ENCODE assay signal across 8 worm cellular contexts in the genomic region with DNA sequence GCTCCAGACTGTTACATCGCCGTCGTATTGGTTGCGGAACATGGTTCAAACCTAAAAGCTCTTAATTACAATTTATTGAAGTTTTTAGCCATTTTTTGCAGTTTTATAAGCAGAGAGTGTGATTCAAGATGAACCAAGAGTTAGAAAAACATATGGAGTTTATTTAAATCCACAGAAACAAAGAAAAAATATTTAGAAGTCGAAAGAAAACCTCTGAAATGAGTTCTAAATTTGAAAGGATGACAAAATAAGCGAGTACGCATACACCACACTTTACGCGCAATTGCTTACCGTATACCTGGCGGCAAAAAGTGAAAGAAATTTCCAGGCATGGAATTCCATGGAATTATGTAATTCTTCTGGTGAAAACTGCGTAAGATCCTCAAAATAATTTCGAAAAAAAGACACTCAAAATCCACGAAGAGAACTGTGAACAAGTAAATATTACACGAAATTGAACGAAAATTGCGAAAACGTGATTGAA.
TF ChIP-seq lines count a peak whose summit lies in the region.

Gene pas-6, minus strand, starts transcription at position 51 of the 484 bp plus-strand sequence.

TF ChIP-seq in whole organism, L1 larva, 84 proteins besides CTCF, POLR2A, EP300 and RAD21 (continues in another document):
- TF ChIP-seq lin-35 (GFP tag; optimal IDR thresholded peaks at IDR 0.05; lab: Kevin White, UChicago): peak; percentile 56 to 76
- peak in 1 of 3 experiments; percentile 27 for TF ChIP-seq ceh-82 (tag; optimal IDR thresholded peaks at IDR 0.05; lab: Kevin White, UChicago)
- no peak for TF ChIP-seq zag-1 (tag; optimal IDR thresholded peaks at IDR 0.05; lab: Kevin White, UChicago)
- TF ChIP-seq isw-1 (GFP tag; IDR thresholded peaks at IDR 0.05; lab: Robert Waterston, UW): no peak
- TF ChIP-seq alr-1 (tag; optimal IDR thresholded peaks at IDR 0.05; lab: Kevin White, UChicago; ENCODE audit: borderline replicate concordance): no peak
- TF ChIP-seq snu-23 (GFP tag; optimal IDR thresholded peaks at IDR 0.05; lab: Kevin White, UChicago): peak; percentile 48
- peak; percentile 93 to 98 for TF ChIP-seq lsy-2 (tag; optimal IDR thresholded peaks at IDR 0.05; lab: Kevin White, UChicago)
- TF ChIP-seq F16B12.6 (tag; optimal IDR thresholded peaks at IDR 0.05; lab: Kevin White, UChicago): peak; percentile 85
- no peak for TF ChIP-seq sup-37 (GFP tag; optimal IDR thresholded peaks at IDR 0.05; lab: Kevin White, UChicago)
- no peak for TF ChIP-seq hpl-2 (GFP tag; optimal IDR thresholded peaks at IDR 0.05; lab: Kevin White, UChicago)

TF ChIP-seq in whole organism, L2 larva, 48 proteins besides CTCF, POLR2A, EP300 and RAD21 (continues in another document):
- TF ChIP-seq lin-13 (GFP tag; optimal IDR thresholded peaks at IDR 0.05; lab: Kevin White, UChicago): no peak
- TF ChIP-seq dmd-4 (tag; optimal IDR thresholded peaks at IDR 0.05; lab: Kevin White, UChicago): no peak
- no peak for TF ChIP-seq unc-62 (GFP tag; optimal IDR thresholded peaks at IDR 0.05; lab: Kevin White, UChicago)
- no peak for TF ChIP-seq fos-1 (tag; optimal IDR thresholded peaks at IDR 0.05; lab: Kevin White, UChicago)
- no peak for TF ChIP-seq nhr-10 (tag; optimal IDR thresholded peaks at IDR 0.05; lab: Kevin White, UChicago)
- TF ChIP-seq elt-3 (tag; optimal IDR thresholded peaks at IDR 0.05; lab: Kevin White, UChicago): no peak
- peak; percentile 88 to 98 for TF ChIP-seq lsy-2 (tag; optimal IDR thresholded peaks at IDR 0.05; lab: Kevin White, UChicago)
- peak; percentile 1 for TF ChIP-seq crh-2 (tag; optimal IDR thresholded peaks at IDR 0.05; lab: Kevin White, UChicago)
- TF ChIP-seq unc-55 (GFP tag; optimal IDR thresholded peaks at IDR 0.05; lab: Kevin White, UChicago): peak; percentile 62
- TF ChIP-seq nhr-21 (tag; optimal IDR thresholded peaks at IDR 0.05; lab: Kevin White, UChicago): no peak
- TF ChIP-seq nhr-129 (tag; optimal IDR thresholded peaks at IDR 0.05; lab: Kevin White, UChicago): peak; percentile 62

TF ChIP-seq in whole organism, L3 larva, 47 proteins besides CTCF, POLR2A, EP300 and RAD21 (continues in another document):
- no peak for TF ChIP-seq nhr-67 (tag; optimal IDR thresholded peaks at IDR 0.05; lab: Kevin White, UChicago)
- no peak for TF ChIP-seq eor-1 (tag; optimal IDR thresholded peaks at IDR 0.05; lab: Kevin White, UChicago)
- no peak for TF ChIP-seq fkh-10 (GFP tag; optimal IDR thresholded peaks at IDR 0.05; lab: Kevin White, UChicago)
- TF ChIP-seq fkh-2 (tag; optimal IDR thresholded peaks at IDR 0.05; lab: Kevin White, UChicago): no peak
- TF ChIP-seq ZK546.5 (tag; optimal IDR thresholded peaks at IDR 0.05; lab: Kevin White, UChicago): no peak
- no peak for TF ChIP-seq nhr-28 (tag; optimal IDR thresholded peaks at IDR 0.05; lab: Kevin White, UChicago)
- TF ChIP-seq pha-4 (tag; optimal IDR thresholded peaks at IDR 0.05; lab: Kevin White, UChicago): peak; percentile 46
- TF ChIP-seq zag-1 (tag; optimal IDR thresholded peaks at IDR 0.05; lab: Kevin White, UChicago): no peak
- TF ChIP-seq elt-1 (tag; optimal IDR thresholded peaks at IDR 0.05; lab: Kevin White, UChicago): no peak
- no peak for TF ChIP-seq hmg-11 (tag; optimal IDR thresholded peaks at IDR 0.05; lab: Kevin White, UChicago)
- no peak for TF ChIP-seq tbx-2 (tag; optimal IDR thresholded peaks at IDR 0.05; lab: Kevin White, UChicago)
- TF ChIP-seq nhr-12 (tag; optimal IDR thresholded peaks at IDR 0.05; lab: Kevin White, UChicago): no peak

TF ChIP-seq in whole organism, L4 larva, 104 proteins besides CTCF, POLR2A, EP300 and RAD21 (continues in another document):
- TF ChIP-seq lin-38 (GFP tag; IDR thresholded peaks at IDR 0.05; lab: Robert Waterston, UW): peak; percentile 53
- no peak for TF ChIP-seq lin-1 (GFP tag; IDR thresholded peaks at IDR 0.05; lab: Robert Waterston, UW)
- no peak for TF ChIP-seq D1046.2 (GFP tag; IDR thresholded peaks at IDR 0.05; lab: Robert Waterston, UW)
- no peak for TF ChIP-seq unc-130 (GFP tag; optimal IDR thresholded peaks at IDR 0.05; lab: Kevin White, UChicago)
- TF ChIP-seq lsy-2 (tag; optimal IDR thresholded peaks at IDR 0.05; lab: Kevin White, UChicago): peak; percentile 83 to 98
- TF ChIP-seq dpl-1 (GFP tag; optimal IDR thresholded peaks at IDR 0.05; lab: Kevin White, UChicago): peak; percentile 42
- TF ChIP-seq hlh-11 (tag; optimal IDR thresholded peaks at IDR 0.05; lab: Kevin White, UChicago): no peak
- TF ChIP-seq mes-2 (tag; optimal IDR thresholded peaks at IDR 0.05; lab: Kevin White, UChicago; ENCODE audit: poor library complexity, severe bottlenecking): peak; percentile 45
- TF ChIP-seq T20F7.1 (GFP tag; optimal IDR thresholded peaks at IDR 0.05; lab: Kevin White, UChicago): peak; percentile 11
- TF ChIP-seq nhr-77 (tag; optimal IDR thresholded peaks at IDR 0.05; lab: Kevin White, UChicago): no peak
- no peak for TF ChIP-seq mxl-2 (GFP tag; conservative IDR thresholded peaks at IDR 0.05; lab: Robert Waterston, UW)

TF ChIP-seq in whole organism, early embryonic, 17 proteins besides CTCF, POLR2A, EP300 and RAD21:
- TF ChIP-seq F13C5.2 (tag; optimal IDR thresholded peaks at IDR 0.05; lab: Kevin White, UChicago) (peak; percentile 24), aly-1 (tag; optimal IDR thresholded peaks at IDR 0.05; lab: Kevin White, UChicago) (no peak), hmbx-1 (tag; optimal IDR thresholded peaks at IDR 0.05; lab: Kevin White, UChicago) (no peak), ceh-36 (tag; optimal IDR thresholded peaks at IDR 0.05; lab: Kevin White, UChicago) (no peak), B0310.2 (tag; optimal IDR thresholded peaks at IDR 0.05; lab: Kevin White, UChicago) (no peak)

TF ChIP-seq in whole organism, late embryonic, 69 proteins besides CTCF, POLR2A, EP300 and RAD21:
- TF ChIP-seq nfya-1 (tag; optimal IDR thresholded peaks at IDR 0.05; lab: Kevin White, UChicago) (peak; percentile 13), pqm-1 (tag; optimal IDR thresholded peaks at IDR 0.05; lab: Kevin White, UChicago) (no peak)
TF ChIP-seq in whole organism, late embryonic: peak in this region for 1.

TF ChIP-seq in whole organism, mixed stage, embryonic, 35 proteins besides CTCF, POLR2A, EP300 and RAD21:
- TF ChIP-seq ham-2 (GFP tag; optimal IDR thresholded peaks at IDR 0.05; lab: Kevin White, UChicago): no peak
- no peak for TF ChIP-seq sptf-1 (tag; optimal IDR thresholded peaks at IDR 0.05; lab: Kevin White, UChicago)
- peak; percentile 23 for TF ChIP-seq ces-1 (GFP tag; optimal IDR thresholded peaks at IDR 0.05; lab: Kevin White, UChicago)
- no peak for TF ChIP-seq nhr-2 (tag; optimal IDR thresholded peaks at IDR 0.05; lab: Kevin White, UChicago)
- TF ChIP-seq sem-2 (GFP tag; optimal IDR thresholded peaks at IDR 0.05; lab: Kevin White, UChicago): no peak
- peak; percentile 9 for TF ChIP-seq mep-1 (tag; optimal IDR thresholded peaks at IDR 0.05; lab: Kevin White, UChicago)
- peak; percentile 96 for TF ChIP-seq lsy-2 (tag; optimal IDR thresholded peaks at IDR 0.05; lab: Kevin White, UChicago)
- no peak for TF ChIP-seq bed-3 (GFP tag; optimal IDR thresholded peaks at IDR 0.05; lab: Kevin White, UChicago)
TF ChIP-seq in whole organism, mixed stage, embryonic: peak in this region for 3.

TF ChIP-seq in whole organism, young adult, 124 proteins besides CTCF, POLR2A, EP300 and RAD21 (continues in another document):
- TF ChIP-seq dox-1 (GFP tag; IDR thresholded peaks at IDR 0.05; lab: Robert Waterston, UW): 0 out of 2 replicates have a peak, but pooled peaks have one; percentile 5
- no peak for TF ChIP-seq attf-5 (GFP tag; optimal IDR thresholded peaks at IDR 0.05; lab: Kevin White, UChicago)
- TF ChIP-seq madf-8 (GFP tag; conservative IDR thresholded peaks at IDR 0.05; lab: Robert Waterston, UW): peak; percentile 97
- peak; percentile 33 for TF ChIP-seq lin-54 (GFP tag; optimal IDR thresholded peaks at IDR 0.05; lab: Kevin White, UChicago)
- TF ChIP-seq T07F8.4 (tag; optimal IDR thresholded peaks at IDR 0.05; lab: Kevin White, UChicago): no peak
- peak; percentile 35 for TF ChIP-seq tbp1 (GFP tag; optimal IDR thresholded peaks at IDR 0.05; lab: Kevin White, UChicago)
- peak; percentile 93 for TF ChIP-seq lsl-1 (GFP tag; optimal IDR thresholded peaks at IDR 0.05; lab: Kevin White, UChicago)
- TF ChIP-seq snpc-1.1 (tag; optimal IDR thresholded peaks at IDR 0.05; lab: Kevin White, UChicago; ENCODE audit: insufficient read depth): peak; percentile 39
- peak; percentile 61 for TF ChIP-seq B0019.2 (GFP tag; conservative IDR thresholded peaks at IDR 0.05; lab: Robert Waterston, UW)
- TF ChIP-seq egl-18 (GFP tag; IDR thresholded peaks at IDR 0.05; lab: Robert Waterston, UW): no peak
- no peak for TF ChIP-seq cebp-1 (GFP tag; IDR thresholded peaks at IDR 0.05; lab: Robert Waterston, UW)
- TF ChIP-seq cebp-1 (tag; optimal IDR thresholded peaks at IDR 0.05; lab: Kevin White, UChicago): peak; percentile 25
- peak; percentile 31 for TF ChIP-seq F23B12.7 (tag; optimal IDR thresholded peaks at IDR 0.05; lab: Kevin White, UChicago; ENCODE audit: insufficient read depth)
- TF ChIP-seq somi-1 (GFP tag; optimal IDR thresholded peaks at IDR 0.05; lab: Kevin White, UChicago): no peak
- TF ChIP-seq lin-35 (GFP tag; optimal IDR thresholded peaks at IDR 0.05; lab: Kevin White, UChicago): peak in 1 of 3 experiments; percentile 27
- TF ChIP-seq K12H6.12 (tag; optimal IDR thresholded peaks at IDR 0.05; lab: Kevin White, UChicago): no peak
- TF ChIP-seq F49E8.2 (tag; optimal IDR thresholded peaks at IDR 0.05; lab: Kevin White, UChicago; ENCODE audit: insufficient read depth): no peak
- no peak for TF ChIP-seq lir-1 (GFP tag; conservative IDR thresholded peaks at IDR 0.05; lab: Robert Waterston, UW)
- TF ChIP-seq let-526 (GFP tag; IDR thresholded peaks at IDR 0.05; lab: Robert Waterston, UW): no peak
- no peak for TF ChIP-seq hlh-26 (GFP tag; conservative IDR thresholded peaks at IDR 0.05; lab: Robert Waterston, UW)
- TF ChIP-seq F37B4.10 (GFP tag; IDR thresholded peaks at IDR 0.05; lab: Robert Waterston, UW): no peak
- peak; percentile 97 for TF ChIP-seq madf-6 (GFP tag; IDR thresholded peaks at IDR 0.05; lab: Robert Waterston, UW)
- peak; percentile 45 for TF ChIP-seq snpc-3.4 (tag; optimal IDR thresholded peaks at IDR 0.05; lab: Kevin White, UChicago)
- TF ChIP-seq mcd-1 (GFP tag; IDR thresholded peaks at IDR 0.05; lab: Robert Waterston, UW): peak; percentile 8; the same call in 1 of the 2 replicates
- TF ChIP-seq efl-1 (GFP tag; optimal IDR thresholded peaks at IDR 0.05; lab: Kevin White, UChicago): peak; percentile 97
- TF ChIP-seq F33H1.4 (GFP tag; IDR thresholded peaks at IDR 0.05; lab: Robert Waterston, UW): peak; percentile 69
- peak; percentile 81 for TF ChIP-seq dpl-1 (GFP tag; optimal IDR thresholded peaks at IDR 0.05; lab: Kevin White, UChicago)
- peak; percentile 31; the same call in 1 of the 2 replicates for TF ChIP-seq hmg-1.2 (GFP tag; IDR thresholded peaks at IDR 0.05; lab: Robert Waterston, UW)
- TF ChIP-seq B0336.3 (GFP tag; IDR thresholded peaks at IDR 0.05; lab: Robert Waterston, UW): no peak
- TF ChIP-seq atf-7 (tag; optimal IDR thresholded peaks at IDR 0.05; lab: Kevin White, UChicago): no peak
- no peak for TF ChIP-seq aptf-3 (GFP tag; IDR thresholded peaks at IDR 0.05; lab: Robert Waterston, UW)
